Worm (Caenorhabditis elegans) whole organism, L2 larva: ENCODE measurements around the gene trp-1.
A peak's percentile ranks its signal among the peaks of the same experiment; 100 is the strongest.

Source experiments
- C34F6.9 ChIP-seq: fragments of 150-350 bp; optimal IDR thresholded peaks from 2 replicates; lab custom pipeline; 2014; ENCODE audit warnings: missing biosample characterization, missing genetic modification characterization
- F13H6.1 ChIP-seq: sonication (generic microtip); optimal IDR thresholded peaks from 2 replicates; lab custom pipeline; 2016; ENCODE audit warnings: missing genetic modification characterization, missing compliant biosample characterization
- Y55F3AM.14 ChIP-seq: fragments of 200-800 bp; sonication (Bioruptor generic); optimal IDR thresholded peaks from 2 replicates; lab custom pipeline; 2018; ENCODE audit warnings: mild to moderate bottlenecking, missing genetic modification characterization, missing compliant biosample characterization
- ZK546.5 ChIP-seq: sonication (generic microtip); optimal IDR thresholded peaks from 2 replicates; lab custom pipeline; 2017; ENCODE audit warnings: missing biosample characterization, missing genetic modification characterization
- aly-2 ChIP-seq: fragments of 150-350 bp; optimal IDR thresholded peaks from 2 replicates; lab custom pipeline; 2014; ENCODE audit warnings: missing biosample characterization, missing genetic modification characterization
- ama-1 ChIP-seq: fragments of 150-350 bp; optimal IDR thresholded peaks from 2 replicates; lab custom pipeline; 2018; ENCODE audit warnings: inconsistent platforms
- blmp-1 ChIP-seq: sonication (generic microtip); optimal IDR thresholded peaks from 2 replicates; lab custom pipeline; 2017; ENCODE audit warnings: missing genetic modification characterization, mild to moderate bottlenecking, missing compliant biosample characterization, antibody characterized with exemption, moderate library complexity; ENCODE audit not compliant: insufficient read depth
- crh-2 ChIP-seq: sonication (generic microtip); optimal IDR thresholded peaks from 2 replicates; lab custom pipeline; 2017; ENCODE audit warnings: missing biosample characterization, missing genetic modification characterization
- dmd-4 ChIP-seq: sonication (generic microtip); optimal IDR thresholded peaks from 2 replicates; lab custom pipeline; 2017; ENCODE audit warnings: missing biosample characterization, missing genetic modification characterization
- elt-1 ChIP-seq: fragments of 150-350 bp; optimal IDR thresholded peaks from 2 replicates; lab custom pipeline; 2014; ENCODE audit warnings: missing biosample characterization, missing genetic modification characterization
- elt-3 ChIP-seq: sonication (generic microtip); optimal IDR thresholded peaks from 2 replicates; lab custom pipeline; 2017; ENCODE audit warnings: missing biosample characterization, missing genetic modification characterization
- fos-1 ChIP-seq: fragments of 150-350 bp; optimal IDR thresholded peaks from 2 replicates; lab custom pipeline; 2014; ENCODE audit warnings: missing biosample characterization, missing genetic modification characterization
- gmeb-1 ChIP-seq: fragments of 150-350 bp; optimal IDR thresholded peaks from 2 replicates; lab custom pipeline; 2014; ENCODE audit warnings: missing biosample characterization, missing genetic modification characterization
- lin-13 ChIP-seq: fragments of 150-350 bp; optimal IDR thresholded peaks from 2 replicates; lab custom pipeline; 2014; ENCODE audit warnings: missing biosample characterization, missing genetic modification reagents, missing genetic modification characterization
- lsy-2 ChIP-seq, 2 experiments: fragments of 150-350 bp in 1 of 2; sonication (generic microtip) in 1 of 2; optimal IDR thresholded peaks; 2 replicates each; lab custom pipeline; 2014 to 2017; ENCODE audit warnings: missing biosample characterization in 2 of 2, missing genetic modification characterization in 2 of 2
- mab-5 ChIP-seq: fragments of 150-350 bp; optimal IDR thresholded peaks from 2 replicates; lab custom pipeline; 2014; ENCODE audit warnings: missing biosample characterization, missing genetic modification characterization
- mbf-1 ChIP-seq: sonication (generic microtip); optimal IDR thresholded peaks from 2 replicates; lab custom pipeline; 2017; ENCODE audit warnings: missing biosample characterization, missing genetic modification characterization
- nhr-10 ChIP-seq: sonication (generic microtip); optimal IDR thresholded peaks from 2 replicates; lab custom pipeline; 2017; ENCODE audit warnings: missing biosample characterization, missing genetic modification characterization
- nhr-12 ChIP-seq: fragments of 150-350 bp; optimal IDR thresholded peaks from 2 replicates; lab custom pipeline; 2014; ENCODE audit warnings: missing biosample characterization, missing genetic modification characterization
- nhr-129 ChIP-seq: fragments of 150-350 bp; optimal IDR thresholded peaks from 2 replicates; lab custom pipeline; 2014; ENCODE audit warnings: missing biosample characterization, missing genetic modification characterization
- nhr-25 ChIP-seq: fragments of 150-350 bp; sonication (generic microtip); optimal IDR thresholded peaks from 3 replicates; lab custom pipeline; 2014; ENCODE audit warnings: missing biosample characterization, missing genetic modification characterization
- nhr-77 ChIP-seq: fragments of 150-350 bp; optimal IDR thresholded peaks from 2 replicates; lab custom pipeline; 2014; ENCODE audit warnings: missing biosample characterization, missing genetic modification characterization
- peb-1 ChIP-seq: fragments of 150-350 bp; optimal IDR thresholded peaks from 2 replicates; lab custom pipeline; 2014; ENCODE audit warnings: missing biosample characterization, missing genetic modification characterization
- skn-1 ChIP-seq: sonication (generic microtip); optimal IDR thresholded peaks from 2 replicates; lab custom pipeline; 2017; ENCODE audit warnings: missing biosample characterization, missing genetic modification characterization
- sma-3 ChIP-seq: sonication (generic microtip); optimal IDR thresholded peaks from 2 replicates; lab custom pipeline; 2016; ENCODE audit warnings: missing genetic modification reagents, missing genetic modification characterization, missing compliant biosample characterization
- sma-9 ChIP-seq, 2 experiments: fragments of 150-350 bp in 1 of 2; sonication (generic microtip) in 1 of 2; optimal IDR thresholded peaks; 2 replicates each; lab custom pipeline; 2014 to 2016; ENCODE audit warnings: missing genetic modification characterization in 2 of 2, mild to moderate bottlenecking in 1 of 2, missing biosample characterization in 1 of 2, missing compliant biosample characterization in 1 of 2, missing genetic modification reagents in 1 of 2, moderate library complexity in 1 of 2
- snpc-4 ChIP-seq: fragments of 150-350 bp; optimal IDR thresholded peaks from 2 replicates; lab custom pipeline; 2014; ENCODE audit warnings: missing biosample characterization, missing genetic modification characterization
- unc-39 ChIP-seq: fragments of 150-350 bp; optimal IDR thresholded peaks from 2 replicates; lab custom pipeline; 2014; ENCODE audit warnings: missing biosample characterization, missing genetic modification characterization
- unc-55 ChIP-seq: fragments of 150-350 bp; sonication (generic microtip); optimal IDR thresholded peaks from 3 replicates; lab custom pipeline; 2014; ENCODE audit warnings: missing biosample characterization, missing genetic modification reagents, missing genetic modification characterization
- unc-62 ChIP-seq: fragments of 150-350 bp; optimal IDR thresholded peaks from 2 replicates; lab custom pipeline; 2014; ENCODE audit warnings: missing biosample characterization, missing genetic modification reagents, missing genetic modification characterization
- zag-1 ChIP-seq: fragments of 150-350 bp; optimal IDR thresholded peaks from 2 replicates; lab custom pipeline; 2014; ENCODE audit warnings: missing biosample characterization, missing genetic modification characterization
- ztf-1 ChIP-seq: fragments of 200-800 bp; sonication (Bioruptor generic); conservative IDR thresholded peaks from 2 replicates; pipeline ENCODE4 v1.3.6; 2022; ENCODE audit warnings: missing genetic modification characterization, missing compliant biosample characterization
- ztf-11 ChIP-seq: sonication (generic microtip); optimal IDR thresholded peaks from 2 replicates; lab custom pipeline; 2017; ENCODE audit warnings: missing biosample characterization, missing genetic modification characterization
- ztf-4 ChIP-seq: fragments of 150-350 bp; optimal IDR thresholded peaks from 2 replicates; lab custom pipeline; 2014; ENCODE audit warnings: missing biosample characterization, missing genetic modification characterization

The trp-1 gene

DNA sequence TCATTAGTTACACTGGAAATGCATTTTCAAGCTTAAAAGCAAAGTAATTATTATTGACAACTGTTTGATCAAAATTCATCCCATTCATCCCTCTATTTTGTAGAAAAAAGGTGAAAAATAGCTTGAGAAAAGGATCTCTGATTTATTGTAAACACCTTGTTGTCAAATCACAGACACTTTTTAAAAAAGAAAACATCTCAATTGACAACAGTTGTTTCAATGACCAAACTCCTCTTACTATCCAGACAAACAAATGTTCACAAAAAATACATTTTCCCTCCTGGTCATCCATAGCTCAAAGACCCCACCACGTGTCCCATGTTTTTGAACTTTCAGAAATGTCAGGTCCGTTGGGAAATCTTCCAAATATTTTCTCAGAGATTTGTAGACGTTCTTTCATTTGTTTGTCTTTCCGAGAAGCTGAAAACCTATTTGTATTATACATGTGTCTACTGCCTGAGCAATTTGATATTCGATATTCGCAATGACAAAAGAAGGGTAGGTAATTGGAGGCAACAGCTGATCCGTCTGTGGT is at the start of gene trp-1:
TSS of gene trp-1 (plus strand) at position 485 of the 535 bp plus-strand sequence.
- no peak for TF ChIP-seq aly-2 (tag; lab: Kevin White, UChicago)
- TF ChIP-seq ZK546.5 (tag; lab: Kevin White, UChicago): no peak
- no peak for TF ChIP-seq nhr-10 (tag; lab: Kevin White, UChicago)
- TF ChIP-seq crh-2 (tag; lab: Kevin White, UChicago): no peak
- no peak for TF ChIP-seq unc-39 (tag; lab: Kevin White, UChicago)
- TF ChIP-seq blmp-1 (tag; lab: Kevin White, UChicago): no peak
- TF ChIP-seq unc-55: no peak
- no peak for TF ChIP-seq nhr-25 (tag; lab: Kevin White, UChicago)
- TF ChIP-seq peb-1: no peak
- TF ChIP-seq dmd-4 (tag; lab: Kevin White, UChicago): no peak
- no peak for TF ChIP-seq nhr-129 (tag; lab: Kevin White, UChicago)
- TF ChIP-seq ztf-1 (GFP tag; lab: Robert Waterston, UW): no peak
- TF ChIP-seq ztf-4 (tag; lab: Kevin White, UChicago): no peak
- TF ChIP-seq, all 48 proteins: peak for 0

DNA sequence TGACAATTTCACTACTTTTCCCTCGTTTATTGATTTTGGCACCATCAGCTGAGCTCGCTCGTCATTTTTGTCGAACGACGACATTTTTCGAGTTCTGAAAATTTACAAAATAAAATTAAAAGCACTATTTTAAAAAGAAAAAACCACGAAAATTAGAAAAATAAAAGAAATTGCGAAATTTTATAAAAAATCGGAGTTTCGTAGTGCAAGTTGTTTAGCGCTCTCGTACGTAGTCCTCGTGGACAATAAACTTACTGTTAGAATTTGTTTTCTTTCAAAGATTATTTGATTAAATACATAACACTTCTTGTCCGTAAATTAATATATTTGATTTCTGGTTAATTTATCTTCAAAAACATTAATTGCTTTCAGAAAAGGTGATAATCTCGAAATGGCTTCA is 44.7 kb upstream of the trp-1 start, which contains the start of the genes ess-2 and F42H10.2:
TSS of gene ess-2 (minus strand) at position 99 of the 400 bp plus-strand sequence.
TSS of gene F42H10.2 (plus strand) at position 367 of the 400 bp plus-strand sequence.
- TF ChIP-seq nhr-129 (tag; lab: Kevin White, UChicago) (peak; percentile 25), unc-55 (peak; percentile 86), ama-1 (lab: Kevin White, UChicago) (no peak), ztf-4 (tag; lab: Kevin White, UChicago) (no peak), nhr-25 (tag; lab: Kevin White, UChicago) (peak; percentile 54), unc-62 (GFP tag; lab: Kevin White, UChicago) (no peak), mab-5 (tag; lab: Kevin White, UChicago) (no peak), gmeb-1 (tag; lab: Kevin White, UChicago) (peak; percentile 49), zag-1 (tag; lab: Kevin White, UChicago) (no peak), lin-13 (GFP tag; lab: Kevin White, UChicago) (peak; percentile 19), lsy-2 (tag; optimal IDR thresholded peaks at IDR 0.05; lab: Kevin White, UChicago) (peak in 1 of 2 experiments; percentile 78), C34F6.9 (tag; lab: Kevin White, UChicago) (peak; percentile 83), nhr-12 (no peak), Y55F3AM.14 (GFP tag; lab: Kevin White, UChicago) (no peak), unc-39 (tag; lab: Kevin White, UChicago) (no peak), fos-1 (tag; lab: Kevin White, UChicago) (peak; percentile 42), sma-3 (GFP tag; lab: Kevin White, UChicago) (peak; percentile 22), crh-2 (tag; lab: Kevin White, UChicago) (peak; percentile 47)
- TF ChIP-seq, all 48 proteins: peak for 10

- TF ChIP-seq F13H6.1: no peak
- no peak for TF ChIP-seq skn-1 (tag; lab: Kevin White, UChicago)
- TF ChIP-seq C34F6.9 (tag; lab: Kevin White, UChicago): no peak
- TF ChIP-seq ZK546.5 (tag; lab: Kevin White, UChicago): no peak
- no peak for TF ChIP-seq snpc-4
- TF ChIP-seq Y55F3AM.14 (GFP tag; lab: Kevin White, UChicago): no peak
- no peak for TF ChIP-seq fos-1 (tag; lab: Kevin White, UChicago)
- TF ChIP-seq blmp-1 (tag; lab: Kevin White, UChicago): no peak
- no peak for TF ChIP-seq ztf-4 (tag; lab: Kevin White, UChicago)
- TF ChIP-seq mbf-1 (tag; lab: Kevin White, UChicago): no peak
- TF ChIP-seq ama-1 (lab: Kevin White, UChicago): no peak
- no peak for TF ChIP-seq unc-39 (tag; lab: Kevin White, UChicago)
- no peak for TF ChIP-seq zag-1 (tag; lab: Kevin White, UChicago)
These were observed 43.0 kb upstream of the trp-1 start for ce11 chrIII:8491945-8492344.

- TF ChIP-seq ama-1 (lab: Kevin White, UChicago): no peak
- no peak for TF ChIP-seq snpc-4
- no peak for TF ChIP-seq crh-2 (tag; lab: Kevin White, UChicago)
- no peak for TF ChIP-seq zag-1 (tag; lab: Kevin White, UChicago)
- no peak for TF ChIP-seq elt-1
- no peak for TF ChIP-seq nhr-25 (tag; lab: Kevin White, UChicago)
- no peak for TF ChIP-seq nhr-77 (tag; lab: Kevin White, UChicago)
- no peak for TF ChIP-seq sma-9 (GFP tag; optimal IDR thresholded peaks at IDR 0.05; lab: Kevin White, UChicago)
- TF ChIP-seq sma-9 (tag; optimal IDR thresholded peaks at IDR 0.05; lab: Kevin White, UChicago): no peak
- TF ChIP-seq fos-1 (tag; lab: Kevin White, UChicago): no peak
- TF ChIP-seq unc-55: no peak
- TF ChIP-seq elt-3 (tag; lab: Kevin White, UChicago): no peak
- no peak for TF ChIP-seq skn-1 (tag; lab: Kevin White, UChicago)
- TF ChIP-seq ztf-11 (tag; lab: Kevin White, UChicago): no peak
- TF ChIP-seq peb-1: no peak
- TF ChIP-seq F13H6.1: no peak
- TF ChIP-seq dmd-4 (tag; lab: Kevin White, UChicago): no peak
- TF ChIP-seq, all 48 proteins: peak for 0
These were observed 40.2 kb upstream of the trp-1 start, which contains the start of gene pac-1 for ce11 chrIII:8494708-8495107. Gene pac-1, plus strand, starts transcription at chrIII:8495008.
